Worm (Caenorhabditis elegans) whole organism, midembryonic: ENCODE measurements around the gene col-153.
A peak's percentile ranks its signal among the peaks of the same experiment; 100 is the strongest.

Experiments used
- T22C8.4 ChIP-seq: fragments of 200-800 bp; sonication (Bioruptor generic); IDR thresholded peaks from 2 replicates; pipeline ENCODE4 v1.3.6; 2022; ENCODE audit warnings: missing genetic modification characterization, missing compliant biosample characterization
- cog-1 ChIP-seq: sonication (generic microtip); optimal IDR thresholded peaks from 2 replicates; lab custom pipeline; 2016; ENCODE audit warnings: missing genetic modification characterization, missing compliant biosample characterization
- flt-1 ChIP-seq: fragments of 200-800 bp; sonication (Bioruptor generic); IDR thresholded peaks from 2 replicates; pipeline ENCODE4 v1.3.6; 2022; ENCODE audit warnings: missing genetic modification characterization, missing compliant biosample characterization
- klf-2 ChIP-seq: fragments of 200-800 bp; sonication (Bioruptor generic); conservative IDR thresholded peaks from 2 replicates; pipeline ENCODE4 v1.3.6; 2022; ENCODE audit warnings: missing genetic modification reagents, missing genetic modification characterization, missing compliant biosample characterization
- med-1 ChIP-seq: sonication (generic microtip); optimal IDR thresholded peaks from 2 replicates; lab custom pipeline; 2017; ENCODE audit warnings: missing genetic modification characterization, mild to moderate bottlenecking, missing compliant biosample characterization, antibody characterized with exemption, missing genetic modification reagents; ENCODE audit not compliant: insufficient read depth
- ref-1 ChIP-seq: fragments of 200-800 bp; sonication (Bioruptor generic); conservative IDR thresholded peaks from 2 replicates; pipeline ENCODE4 v1.3.6; 2022; ENCODE audit warnings: missing genetic modification reagents, missing genetic modification characterization, missing compliant biosample characterization
- tab-1 ChIP-seq: fragments of 200-800 bp; sonication (Bioruptor generic); IDR thresholded peaks from 2 replicates; pipeline ENCODE4 v1.3.6; 2022; ENCODE audit warnings: missing genetic modification characterization, missing compliant biosample characterization
- ztf-23 ChIP-seq: fragments of 200-800 bp; sonication (Bioruptor generic); IDR thresholded peaks from 2 replicates; pipeline ENCODE4 v1.3.6; 2022; ENCODE audit warnings: missing genetic modification reagents, missing genetic modification characterization, missing compliant biosample characterization
- ztf-29 ChIP-seq: fragments of 200-800 bp; sonication (Bioruptor generic); IDR thresholded peaks from 2 replicates; pipeline ENCODE4 v1.3.6; 2022; ENCODE audit warnings: missing genetic modification reagents, missing genetic modification characterization, missing compliant biosample characterization

col-153 gene

ce11 chrV:10940571-10940991 is 9.0 kb upstream of the col-153 start:
- no peak for TF ChIP-seq tab-1 (GFP tag; lab: Robert Waterston, UW)
- TF ChIP-seq med-1 (GFP tag; lab: Kevin White, UChicago) = no peak
- TF ChIP-seq cog-1 = peak; percentile 14
- no peak for TF ChIP-seq ref-1 (GFP tag; lab: Robert Waterston, UW)
- no peak for TF ChIP-seq klf-2

- TF ChIP-seq tab-1 (GFP tag; lab: Robert Waterston, UW) (no peak), klf-2 (no peak), med-1 (GFP tag; lab: Kevin White, UChicago) (no peak), ztf-29 (GFP tag; lab: Robert Waterston, UW) (no peak), ztf-23 (GFP tag; lab: Robert Waterston, UW) (no peak)
These were observed 8.5 kb upstream of the col-153 start, which contains the start of gene F17C11.26 for ce11 chrV:10941150-10941549. Gene F17C11.26, plus strand, starts transcription at chrV:10941450.

- TF ChIP-seq tab-1 (GFP tag; lab: Robert Waterston, UW) (no peak), ztf-29 (GFP tag; lab: Robert Waterston, UW) (no peak), klf-2 (no peak), med-1 (GFP tag; lab: Kevin White, UChicago) (no peak), T22C8.4 (GFP tag; lab: Robert Waterston, UW) (no peak), flt-1 (no peak)
These were observed 7.5 kb upstream of the col-153 start, which contains the start of gene zip-9 for ce11 chrV:10942161-10942560. Gene zip-9, plus strand, starts transcription at chrV:10942461.

- no peak for TF ChIP-seq klf-2
- no peak for TF ChIP-seq cog-1
- TF ChIP-seq tab-1 (GFP tag; lab: Robert Waterston, UW) = no peak
- TF ChIP-seq ztf-23 (GFP tag; lab: Robert Waterston, UW) = no peak
- no peak for TF ChIP-seq T22C8.4 (GFP tag; lab: Robert Waterston, UW)
- TF ChIP-seq ztf-29 (GFP tag; lab: Robert Waterston, UW) = no peak
- TF ChIP-seq ref-1 (GFP tag; lab: Robert Waterston, UW) = no peak
- TF ChIP-seq med-1 (GFP tag; lab: Kevin White, UChicago) = no peak
- no peak for TF ChIP-seq flt-1
These were observed 4.7 kb upstream of the col-153 start for ce11 chrV:10944903-10945302.

- TF ChIP-seq med-1 (GFP tag; lab: Kevin White, UChicago) (no peak), ref-1 (GFP tag; lab: Robert Waterston, UW) (no peak), cog-1 (no peak)
These were observed 2.4 kb upstream of the col-153 start for ce11 chrV:10947210-10947609.

ce11 chrV:10947930-10948329 is 1.7 kb upstream of the col-153 start, which contains the start of gene F17C11.2:
Gene F17C11.2, plus strand, starts transcription at chrV:10948230.
- TF ChIP-seq ztf-23 (GFP tag; lab: Robert Waterston, UW) = no peak
- TF ChIP-seq flt-1 = no peak
- no peak for TF ChIP-seq klf-2
- TF ChIP-seq med-1 (GFP tag; lab: Kevin White, UChicago) = no peak
- TF ChIP-seq tab-1 (GFP tag; lab: Robert Waterston, UW) = no peak
- no peak for TF ChIP-seq ztf-29 (GFP tag; lab: Robert Waterston, UW)
- no peak for TF ChIP-seq T22C8.4 (GFP tag; lab: Robert Waterston, UW)
- TF ChIP-seq ref-1 (GFP tag; lab: Robert Waterston, UW) = no peak
- no peak for TF ChIP-seq cog-1

ce11 chrV:10951655-10952278 is 2.2 kb downstream of the col-153 start, which contains the start of gene F17C11.4:
Gene F17C11.4, plus strand, starts transcription at chrV:10951860.
- TF ChIP-seq ztf-29 (GFP tag; lab: Robert Waterston, UW) (no peak), ztf-23 (GFP tag; lab: Robert Waterston, UW) (peak; percentile 34; the same call in 1 of the 2 replicates)

ce11 chrV:10953471-10954155 is 4.0 kb downstream of the col-153 start:
- TF ChIP-seq T22C8.4 (GFP tag; lab: Robert Waterston, UW) = no peak
- TF ChIP-seq ztf-29 (GFP tag; lab: Robert Waterston, UW) = no peak
- TF ChIP-seq flt-1 = no peak
- no peak for TF ChIP-seq ref-1 (GFP tag; lab: Robert Waterston, UW)
- no peak for TF ChIP-seq tab-1 (GFP tag; lab: Robert Waterston, UW)
- no peak for TF ChIP-seq cog-1
- TF ChIP-seq ztf-23 (GFP tag; lab: Robert Waterston, UW) = no peak
- no peak for TF ChIP-seq med-1 (GFP tag; lab: Kevin White, UChicago)
- no peak for TF ChIP-seq klf-2

- TF ChIP-seq flt-1 (no peak), cog-1 (no peak), T22C8.4 (GFP tag; lab: Robert Waterston, UW) (no peak), klf-2 (no peak), tab-1 (GFP tag; lab: Robert Waterston, UW) (no peak), ztf-29 (GFP tag; lab: Robert Waterston, UW) (no peak), ref-1 (GFP tag; lab: Robert Waterston, UW) (no peak), med-1 (GFP tag; lab: Kevin White, UChicago) (no peak), ztf-23 (GFP tag; lab: Robert Waterston, UW) (no peak)
These were observed 4.7 kb downstream of the col-153 start, which contains the start of gene clec-221 for ce11 chrV:10954334-10954733. Gene clec-221, minus strand, starts transcription at chrV:10954434.

ce11 chrV:10954832-10955231 is 5.2 kb downstream of the col-153 start, which contains the start of gene F17C11.6:
Gene F17C11.6, plus strand, starts transcription at chrV:10955121.
- no peak for TF ChIP-seq T22C8.4 (GFP tag; lab: Robert Waterston, UW)
